Worm (Caenorhabditis elegans) whole organism, L2 larva: Measurements from ENCODE around the gene slc-46A.

Experiments
- C34F6.9 ChIP-seq: fragments of 150-350 bp; optimal IDR thresholded peaks from 2 replicates; lab custom pipeline; 2014; ENCODE audit warnings: missing biosample characterization, missing genetic modification characterization
- F13H6.1 ChIP-seq: sonication (generic microtip); optimal IDR thresholded peaks from 2 replicates; lab custom pipeline; 2016; ENCODE audit warnings: missing genetic modification characterization, missing compliant biosample characterization
- R02D3.7 ChIP-seq: fragments of 150-350 bp; optimal IDR thresholded peaks from 2 replicates; lab custom pipeline; 2014; ENCODE audit warnings: missing biosample characterization, missing genetic modification characterization
- alr-1 ChIP-seq: fragments of 150-350 bp; optimal IDR thresholded peaks from 2 replicates; lab custom pipeline; 2014; ENCODE audit warnings: missing biosample characterization, missing genetic modification characterization
- aly-2 ChIP-seq: fragments of 150-350 bp; optimal IDR thresholded peaks from 2 replicates; lab custom pipeline; 2014; ENCODE audit warnings: missing biosample characterization, missing genetic modification characterization
- ama-1 ChIP-seq: fragments of 150-350 bp; optimal IDR thresholded peaks from 2 replicates; lab custom pipeline; 2018; ENCODE audit warnings: inconsistent platforms
- ceh-16 ChIP-seq: fragments of 150-350 bp; optimal IDR thresholded peaks from 2 replicates; lab custom pipeline; 2014; ENCODE audit warnings: missing biosample characterization, missing genetic modification characterization
- crh-2 ChIP-seq: sonication (generic microtip); optimal IDR thresholded peaks from 2 replicates; lab custom pipeline; 2017; ENCODE audit warnings: missing biosample characterization, missing genetic modification characterization
- egl-27 ChIP-seq: sonication (generic microtip); optimal IDR thresholded peaks from 3 replicates; lab custom pipeline; 2017; ENCODE audit warnings: missing biosample characterization, missing genetic modification reagents, missing genetic modification characterization
- fos-1 ChIP-seq: fragments of 150-350 bp; optimal IDR thresholded peaks from 2 replicates; lab custom pipeline; 2014; ENCODE audit warnings: missing biosample characterization, missing genetic modification characterization
- lin-13 ChIP-seq: fragments of 150-350 bp; optimal IDR thresholded peaks from 2 replicates; lab custom pipeline; 2014; ENCODE audit warnings: missing biosample characterization, missing genetic modification reagents, missing genetic modification characterization
- lsy-2 ChIP-seq, 2 experiments: fragments of 150-350 bp in 1 of 2; sonication (generic microtip) in 1 of 2; optimal IDR thresholded peaks; 2 replicates each; lab custom pipeline; 2014 to 2017; ENCODE audit warnings: missing biosample characterization in 2 of 2, missing genetic modification characterization in 2 of 2
- mbf-1 ChIP-seq: sonication (generic microtip); optimal IDR thresholded peaks from 2 replicates; lab custom pipeline; 2017; ENCODE audit warnings: missing biosample characterization, missing genetic modification characterization
- mdl-1 ChIP-seq, 2 experiments: fragments of 150-350 bp in 1 of 2; sonication (generic microtip) in 1 of 2; optimal IDR thresholded peaks; 2 replicates each; lab custom pipeline; 2017; ENCODE audit warnings: missing biosample characterization in 2 of 2, missing genetic modification characterization in 2 of 2
- nhr-129 ChIP-seq: fragments of 150-350 bp; optimal IDR thresholded peaks from 2 replicates; lab custom pipeline; 2014; ENCODE audit warnings: missing biosample characterization, missing genetic modification characterization
- nhr-25 ChIP-seq: fragments of 150-350 bp; sonication (generic microtip); optimal IDR thresholded peaks from 3 replicates; lab custom pipeline; 2014; ENCODE audit warnings: missing biosample characterization, missing genetic modification characterization
- sem-4 ChIP-seq: fragments of 150-350 bp; optimal IDR thresholded peaks from 2 replicates; lab custom pipeline; 2014; ENCODE audit warnings: missing biosample characterization, missing genetic modification reagents, missing genetic modification characterization
- sma-9 ChIP-seq, 2 experiments: fragments of 150-350 bp in 1 of 2; sonication (generic microtip) in 1 of 2; optimal IDR thresholded peaks; 2 replicates each; lab custom pipeline; 2014 to 2016; ENCODE audit warnings: missing genetic modification characterization in 2 of 2, mild to moderate bottlenecking in 1 of 2, missing biosample characterization in 1 of 2, missing compliant biosample characterization in 1 of 2, missing genetic modification reagents in 1 of 2, moderate library complexity in 1 of 2
- snpc-4 ChIP-seq: fragments of 150-350 bp; optimal IDR thresholded peaks from 2 replicates; lab custom pipeline; 2014; ENCODE audit warnings: missing biosample characterization, missing genetic modification characterization
- unc-55 ChIP-seq: fragments of 150-350 bp; sonication (generic microtip); optimal IDR thresholded peaks from 3 replicates; lab custom pipeline; 2014; ENCODE audit warnings: missing biosample characterization, missing genetic modification reagents, missing genetic modification characterization
- ztf-1 ChIP-seq: fragments of 200-800 bp; sonication (Bioruptor generic); conservative IDR thresholded peaks from 2 replicates; pipeline ENCODE4 v1.3.6; 2022; ENCODE audit warnings: missing genetic modification characterization, missing compliant biosample characterization
- ztf-11 ChIP-seq: sonication (generic microtip); optimal IDR thresholded peaks from 2 replicates; lab custom pipeline; 2017; ENCODE audit warnings: missing biosample characterization, missing genetic modification characterization

slc-46A gene

DNA sequence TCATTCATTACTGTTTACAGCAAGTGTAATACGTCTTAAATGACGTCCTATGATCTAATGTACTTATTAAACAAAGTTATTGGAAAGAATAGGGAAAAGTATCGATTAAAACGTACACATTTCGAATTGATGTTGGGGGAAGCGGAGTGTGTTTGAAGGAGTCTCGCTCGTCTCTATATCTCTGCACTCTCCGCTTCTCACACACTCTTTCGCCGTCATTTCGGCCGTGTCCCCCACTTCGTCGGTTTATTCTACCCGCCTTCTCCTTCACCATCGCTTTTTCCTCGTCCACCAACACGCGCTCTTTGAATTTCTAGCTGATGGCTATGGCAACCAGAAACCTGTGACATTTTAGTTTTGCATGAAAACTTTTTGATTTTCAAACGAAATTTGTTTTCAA is 49.8 kb downstream of the slc-46A start:
- TF ChIP-seq nhr-25 (peak; percentile 20), sma-9 (GFP tag; optimal IDR thresholded peaks at IDR 0.05; lab: Kevin White, UChicago) (peak; percentile 11), sma-9 (tag; optimal IDR thresholded peaks at IDR 0.05; lab: Kevin White, UChicago) (no peak), F13H6.1 (tag; lab: Kevin White, UChicago) (peak; percentile 29), aly-2 (tag; lab: Kevin White, UChicago) (no peak), lsy-2 (tag; optimal IDR thresholded peaks at IDR 0.05; lab: Kevin White, UChicago) (peak in 1 of 2 experiments; percentile 45), ztf-1 (no peak), egl-27 (no peak), nhr-129 (tag; lab: Kevin White, UChicago) (peak; percentile 50), unc-55 (GFP tag; lab: Kevin White, UChicago) (peak; percentile 52), C34F6.9 (tag; lab: Kevin White, UChicago) (peak; percentile 63), crh-2 (peak; percentile 34), R02D3.7 (tag; lab: Kevin White, UChicago) (no peak), snpc-4 (tag; lab: Kevin White, UChicago) (peak; percentile 37), sem-4 (tag; lab: Kevin White, UChicago) (no peak), ceh-16 (tag; lab: Kevin White, UChicago) (no peak), mdl-1 (tag; optimal IDR thresholded peaks at IDR 0.05; lab: Kevin White, UChicago) (no peak), mbf-1 (tag; lab: Kevin White, UChicago) (no peak)

DNA sequence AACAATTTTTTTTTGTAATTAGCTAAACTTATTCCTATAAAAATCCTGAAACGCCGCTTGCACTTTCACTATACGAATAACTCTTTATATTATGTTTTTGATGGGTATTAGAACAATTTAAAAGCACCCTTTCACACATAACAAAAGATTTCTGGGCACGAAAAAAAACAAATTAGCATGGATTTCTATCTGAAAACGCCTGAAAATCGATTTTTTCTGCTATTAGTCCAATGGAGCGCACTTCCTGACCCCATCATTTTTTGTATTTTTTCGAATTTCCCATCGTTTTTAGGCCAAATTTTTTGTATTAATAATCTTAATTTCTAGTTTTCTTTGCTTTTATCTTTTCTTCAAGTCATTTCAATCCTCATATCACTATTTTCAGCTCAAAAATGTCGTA is 50.4 kb downstream of the slc-46A start, which contains the start of gene F41H10.3:
F41H10.3 (plus strand) TSS at position 388 of the 400 bp plus-strand sequence.
- TF ChIP-seq R02D3.7 (tag; lab: Kevin White, UChicago), result no peak
- peak; percentile 2 for TF ChIP-seq C34F6.9 (tag; lab: Kevin White, UChicago)

DNA sequence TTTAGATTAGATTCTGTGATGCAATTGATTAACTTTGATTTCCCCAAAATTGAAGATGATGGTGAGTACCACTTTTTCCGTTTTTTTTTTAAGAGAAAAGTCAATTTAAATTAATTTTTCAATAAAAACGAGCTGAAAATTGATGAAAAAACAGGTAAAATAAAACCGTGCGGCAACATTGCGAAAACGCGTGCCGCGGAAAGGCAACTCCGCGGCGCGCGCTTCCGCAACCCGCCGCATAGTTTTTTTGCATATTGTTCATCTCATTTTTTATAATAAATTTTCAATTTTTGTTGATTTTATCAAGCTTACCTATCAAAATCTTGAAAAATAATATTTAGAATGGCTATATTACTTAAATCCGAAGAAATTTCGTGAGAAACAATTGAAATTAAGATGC is 51.9 kb downstream of the slc-46A start:
- TF ChIP-seq unc-55 (GFP tag; lab: Kevin White, UChicago) (peak; percentile 53), aly-2 (tag; lab: Kevin White, UChicago) (no peak), ztf-11 (tag; lab: Kevin White, UChicago) (no peak), ama-1 (lab: Kevin White, UChicago) (no peak), lsy-2 (tag; optimal IDR thresholded peaks at IDR 0.05; lab: Kevin White, UChicago) (peak in 1 of 2 experiments; percentile 26), lin-13 (GFP tag; lab: Kevin White, UChicago) (no peak)
- TF ChIP-seq, all 48 proteins: peak for 2

DNA sequence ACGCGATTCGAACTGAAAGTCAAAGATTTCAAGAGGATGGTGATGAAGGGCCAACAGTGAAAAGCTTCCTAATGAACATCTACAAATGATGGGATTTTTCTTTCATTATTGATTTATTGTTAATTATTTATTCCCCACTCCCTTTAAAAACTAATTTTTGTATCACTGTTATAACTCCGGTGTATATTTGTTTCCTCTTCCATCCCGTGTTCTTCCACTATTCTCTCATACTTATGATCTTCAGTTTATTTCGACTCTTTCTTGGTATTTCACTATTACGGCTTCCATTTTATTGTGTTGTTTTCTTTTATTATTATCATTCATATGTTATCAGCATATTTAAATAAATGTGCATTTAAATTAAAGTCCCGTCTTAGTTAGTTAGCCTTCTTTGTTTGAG is 55.3 kb downstream of the slc-46A start:
- peak; percentile 2 for TF ChIP-seq fos-1 (tag; lab: Kevin White, UChicago)
- TF ChIP-seq alr-1 (tag; lab: Kevin White, UChicago), result no peak
